Fruit fly (Drosophila melanogaster) whole organism, embryonic: ENCODE measurements around the gene AANATL7.

ENCODE experiments used
- Ada2b ChIP-seq: fragments of 200-800 bp; sonication (Bioruptor generic); IDR thresholded peaks from 2 replicates; pipeline ENCODE4 v1.3.6; 2022; ENCODE audit warnings: missing biosample characterization, missing genetic modification characterization
- Antp ChIP-seq: fragments of 200-800 bp; sonication (Bioruptor generic); optimal IDR thresholded peaks from 3 replicates; lab custom pipeline; 2016; ENCODE audit warnings: missing biosample characterization, missing genetic modification characterization
- Atf-2 ChIP-seq: fragments of 200-800 bp; sonication (Bioruptor generic); optimal IDR thresholded peaks from 2 replicates; lab custom pipeline; 2016; ENCODE audit warnings: missing biosample characterization, missing genetic modification characterization
- CG10431 ChIP-seq: fragments of 200-800 bp; sonication (Bioruptor generic); optimal IDR thresholded peaks from 3 replicates; lab custom pipeline; 2018; ENCODE audit warnings: missing biosample characterization, mild to moderate bottlenecking, missing genetic modification characterization
- CG13424 ChIP-seq: fragments of 200-800 bp; sonication (Bioruptor generic); optimal IDR thresholded peaks from 2 replicates; lab custom pipeline; 2019; ENCODE audit warnings: missing biosample characterization, mild to moderate bottlenecking, missing genetic modification characterization, moderate library complexity
- CG14667 ChIP-seq: fragments of 200-800 bp; sonication (Bioruptor generic); IDR thresholded peaks from 2 replicates; pipeline ENCODE4 v1.3.6; 2022; ENCODE audit warnings: missing biosample characterization, missing genetic modification characterization
- CG15011 ChIP-seq: fragments of 200-800 bp; sonication (Bioruptor generic); optimal IDR thresholded peaks from 3 replicates; lab custom pipeline; 2018; ENCODE audit warnings: missing biosample characterization, mild to moderate bottlenecking, missing genetic modification characterization
- CG15696 ChIP-seq: fragments of 200-800 bp; sonication (Bioruptor generic); optimal IDR thresholded peaks from 2 replicates; lab custom pipeline; 2019; ENCODE audit warnings: missing biosample characterization, mild to moderate bottlenecking, missing genetic modification characterization, moderate library complexity
- CG1603 ChIP-seq: fragments of 200-800 bp; sonication (Bioruptor generic); optimal IDR thresholded peaks from 2 replicates; lab custom pipeline; 2019; ENCODE audit warnings: missing biosample characterization, mild to moderate bottlenecking, missing genetic modification characterization, moderate library complexity
- CG16815 ChIP-seq: fragments of 200-800 bp; sonication (Bioruptor generic); optimal IDR thresholded peaks from 3 replicates; lab custom pipeline; 2017; ENCODE audit warnings: missing biosample characterization, mild to moderate bottlenecking, missing genetic modification characterization
- CG1832 ChIP-seq: fragments of 200-800 bp; sonication (Bioruptor generic); optimal IDR thresholded peaks from 2 replicates; lab custom pipeline; 2017; ENCODE audit warnings: missing biosample characterization, mild to moderate bottlenecking, missing genetic modification characterization, inconsistent platforms
- CG2712 ChIP-seq: fragments of 200-800 bp; optimal IDR thresholded peaks from 3 replicates; lab custom pipeline; 2019; ENCODE audit warnings: missing biosample characterization, mild to moderate bottlenecking, missing genetic modification characterization, moderate library complexity
- CG31365 ChIP-seq: fragments of 200-800 bp; sonication (Bioruptor generic); optimal IDR thresholded peaks from 2 replicates; lab custom pipeline; 2018; ENCODE audit warnings: missing biosample characterization, mild to moderate bottlenecking, missing genetic modification characterization
- CG32767 ChIP-seq: fragments of 200-800 bp; sonication (Bioruptor generic); IDR thresholded peaks from 2 replicates; pipeline ENCODE4 v1.3.6; 2022; ENCODE audit warnings: missing biosample characterization, missing genetic modification characterization
- CG3281 ChIP-seq: fragments of 200-800 bp; sonication (Bioruptor generic); optimal IDR thresholded peaks from 3 replicates; lab custom pipeline; 2017; ENCODE audit warnings: missing biosample characterization, mild to moderate bottlenecking, missing genetic modification characterization
- CG6272 ChIP-seq: fragments of 200-800 bp; sonication (Bioruptor generic); IDR thresholded peaks from 2 replicates; pipeline ENCODE4 v1.3.6; 2022; ENCODE audit warnings: missing biosample characterization, missing genetic modification characterization
- CG6689 ChIP-seq: fragments of 200-800 bp; sonication (Bioruptor generic); IDR thresholded peaks from 2 replicates; pipeline ENCODE4 v1.3.6; 2022; ENCODE audit warnings: missing biosample characterization, missing genetic modification characterization
- CG7928 ChIP-seq: fragments of 200-800 bp; sonication (Bioruptor generic); optimal IDR thresholded peaks from 2 replicates; lab custom pipeline; 2017; ENCODE audit warnings: missing biosample characterization, mild to moderate bottlenecking, missing genetic modification characterization
- CG8281 ChIP-seq: fragments of 200-800 bp; sonication (Bioruptor generic); optimal IDR thresholded peaks from 2 replicates; lab custom pipeline; 2018; ENCODE audit warnings: missing biosample characterization, mild to moderate bottlenecking, missing genetic modification characterization, moderate library complexity
- CG8290 ChIP-seq, 3 experiments: fragments of 200-800 bp; sonication (Bioruptor generic); optimal IDR thresholded peaks; 2 replicates each; lab custom pipeline; 2016 to 2019; ENCODE audit warnings: missing biosample characterization in 3 of 3, missing genetic modification characterization in 3 of 3, mild to moderate bottlenecking in 2 of 3, moderate library complexity in 1 of 3
- CG8388 ChIP-seq: fragments of 200-800 bp; sonication (Bioruptor generic); optimal IDR thresholded peaks from 2 replicates; lab custom pipeline; 2019; ENCODE audit warnings: missing biosample characterization, mild to moderate bottlenecking, missing genetic modification characterization, moderate library complexity
- CG9727 ChIP-seq: fragments of 200-800 bp; sonication (Bioruptor generic); optimal IDR thresholded peaks from 3 replicates; lab custom pipeline; 2017; ENCODE audit warnings: missing biosample characterization, mild to moderate bottlenecking, missing genetic modification characterization
- D19A ChIP-seq: fragments of 200-800 bp; optimal IDR thresholded peaks from 3 replicates; lab custom pipeline; 2019; ENCODE audit warnings: missing biosample characterization, mild to moderate bottlenecking, missing genetic modification characterization, moderate library complexity
- D19B ChIP-seq: fragments of 200-800 bp; sonication (Bioruptor generic); optimal IDR thresholded peaks from 2 replicates; lab custom pipeline; 2017; ENCODE audit warnings: missing biosample characterization, mild to moderate bottlenecking, missing genetic modification characterization
- Dll ChIP-seq: fragments of 200-800 bp; sonication (Bioruptor generic); IDR thresholded peaks from 4 replicates; pipeline ENCODE4 v1.3.6; 2022; ENCODE audit warnings: missing biosample characterization, missing genetic modification characterization; ENCODE audit not compliant: partially characterized antibody
- Doc2 ChIP-seq: fragments of 200-800 bp; sonication (Bioruptor generic); IDR thresholded peaks from 2 replicates; pipeline ENCODE4 v1.3.6; 2022; ENCODE audit warnings: missing biosample characterization, missing genetic modification characterization
- Ets97D ChIP-seq: fragments of 200-800 bp; sonication (Bioruptor generic); optimal IDR thresholded peaks from 3 replicates; lab custom pipeline; 2016; ENCODE audit warnings: missing biosample characterization, missing genetic modification characterization
- HLH54F ChIP-seq: fragments of 200-800 bp; sonication (Bioruptor generic); optimal IDR thresholded peaks from 3 replicates; lab custom pipeline; 2016; ENCODE audit warnings: missing biosample characterization, missing genetic modification characterization
- Med ChIP-seq: fragments of 200-800 bp; sonication (Bioruptor generic); peaks from one replicate; lab custom pipeline; 2016; ENCODE audit warnings: missing biosample characterization, missing genetic modification characterization, mild to moderate bottlenecking, inconsistent platforms, moderate library complexity
- Neu2 ChIP-seq: fragments of 200-800 bp; sonication (Bioruptor generic); optimal IDR thresholded peaks from 3 replicates; lab custom pipeline; 2016; ENCODE audit warnings: missing biosample characterization, missing genetic modification characterization, borderline replicate concordance
- Sin3A ChIP-seq: fragments of >200 bp; optimal IDR thresholded peaks from 2 replicates; lab custom pipeline; 2018
- Vsx1 ChIP-seq: fragments of 200-800 bp; sonication (Bioruptor generic); optimal IDR thresholded peaks from 2 replicates; lab custom pipeline; 2017; ENCODE audit warnings: missing biosample characterization, mild to moderate bottlenecking, missing genetic modification characterization, missing genetic modification reagents
- Xrp1 ChIP-seq: fragments of 200-800 bp; sonication (Bioruptor generic); IDR thresholded peaks from 2 replicates; pipeline ENCODE4 v1.3.6; 2022; ENCODE audit warnings: missing biosample characterization, missing genetic modification characterization
- az2 ChIP-seq: fragments of 200-800 bp; sonication (Bioruptor generic); optimal IDR thresholded peaks from 3 replicates; lab custom pipeline; 2016; ENCODE audit warnings: missing biosample characterization, missing genetic modification characterization
- crc ChIP-seq: fragments of 200-800 bp; sonication (Bioruptor generic); optimal IDR thresholded peaks from 2 replicates; lab custom pipeline; 2016; ENCODE audit warnings: missing biosample characterization, missing genetic modification characterization
- dati ChIP-seq: fragments of 200-800 bp; sonication (Bioruptor generic); IDR thresholded peaks from 2 replicates; pipeline ENCODE4 v1.3.6; 2022; ENCODE audit warnings: missing biosample characterization, missing genetic modification characterization
- dm ChIP-seq: fragments of 200-800 bp; sonication (Bioruptor generic); optimal IDR thresholded peaks from 3 replicates; lab custom pipeline; 2016; ENCODE audit warnings: missing biosample characterization, missing genetic modification characterization
- dysf ChIP-seq: fragments of 200-800 bp; sonication (Bioruptor generic); IDR thresholded peaks from 3 replicates; pipeline ENCODE4 v1.3.6; 2022; ENCODE audit warnings: missing biosample characterization, missing genetic modification characterization
- fd96Cb ChIP-seq: fragments of 200-800 bp; sonication (Bioruptor generic); optimal IDR thresholded peaks from 2 replicates; lab custom pipeline; 2018; ENCODE audit warnings: missing biosample characterization, mild to moderate bottlenecking, missing genetic modification characterization, moderate library complexity
- gfzf ChIP-seq: fragments of 200-800 bp; sonication (Bioruptor generic); optimal IDR thresholded peaks from 2 replicates; lab custom pipeline; 2016; ENCODE audit warnings: missing biosample characterization, mild to moderate bottlenecking, missing genetic modification characterization, moderate library complexity
- hb ChIP-seq: fragments of 200-800 bp; sonication (Bioruptor generic); IDR thresholded peaks from 3 replicates; pipeline ENCODE4 v1.3.6; 2022; ENCODE audit warnings: missing biosample characterization, missing genetic modification characterization; ENCODE audit not compliant: partially characterized antibody
- peb ChIP-seq: fragments of 200-800 bp; sonication (Bioruptor generic); IDR thresholded peaks from 2 replicates; pipeline ENCODE4 v1.3.6; 2022; ENCODE audit warnings: missing biosample characterization, missing genetic modification characterization
- sens-2 ChIP-seq: fragments of 200-800 bp; sonication (Bioruptor generic); IDR thresholded peaks from 2 replicates; pipeline ENCODE4 v1.3.6; 2022; ENCODE audit warnings: missing biosample characterization, missing genetic modification characterization
- stwl ChIP-seq: fragments of 200-800 bp; sonication (Bioruptor generic); optimal IDR thresholded peaks from 3 replicates; lab custom pipeline; 2018; ENCODE audit warnings: missing biosample characterization, mild to moderate bottlenecking, missing genetic modification characterization, moderate library complexity
- tin ChIP-seq: fragments of 200-800 bp; sonication (Bioruptor generic); optimal IDR thresholded peaks from 3 replicates; lab custom pipeline; 2016; ENCODE audit warnings: missing biosample characterization, missing genetic modification characterization
- trh ChIP-seq: fragments of 200-800 bp; sonication (Bioruptor generic); optimal IDR thresholded peaks from 2 replicates; lab custom pipeline; 2016; ENCODE audit warnings: missing biosample characterization, missing genetic modification characterization
- wdn ChIP-seq: fragments of 200-800 bp; sonication (Bioruptor generic); IDR thresholded peaks from 2 replicates; pipeline ENCODE4 v1.3.6; 2022; ENCODE audit warnings: missing biosample characterization, missing genetic modification characterization
- zf30C ChIP-seq: fragments of 200-800 bp; sonication (Bioruptor generic); optimal IDR thresholded peaks from 3 replicates; lab custom pipeline; 2018; ENCODE audit warnings: missing biosample characterization, mild to moderate bottlenecking, missing genetic modification characterization

The AANATL7 gene

dm6 chrX:2588415-2589411 is 8.0 kb downstream of the AANATL7 start, which contains the start of gene egh (continued):
- TF ChIP-seq Xrp1 (0 out of 2 replicates have a peak, but pooled peaks have one; percentile 13), hb (no peak), tin (GFP tag; lab: Kevin White, UChicago) (no peak), CG8281 (tag; lab: Kevin White, UChicago) (no peak), dysf (0 out of 3 replicates have a peak, but pooled peaks have one; percentile 17), gfzf (GFP tag; lab: Kevin White, UChicago) (peak; percentile 95), CG15696 (no peak), CG13424 (tag; lab: Kevin White, UChicago) (no peak), CG6689 (GFP tag; lab: Robert Waterston, UW) (peak; percentile 39; the same call in 1 of the 2 replicates), crc (GFP tag; lab: Kevin White, UChicago) (no peak), CG2712 (tag; lab: Kevin White, UChicago) (no peak), D19B (GFP tag; lab: Kevin White, UChicago) (no peak), CG31365 (tag; lab: Kevin White, UChicago) (no peak), dati (no peak), dm (GFP tag; lab: Kevin White, UChicago) (peak; percentile 20), Dll (GFP tag; lab: Robert Waterston, UW) (no peak), Doc2 (GFP tag; lab: Robert Waterston, UW) (no peak), CG32767 (GFP tag; lab: Robert Waterston, UW) (peak; percentile 58), Neu2 (GFP tag; lab: Kevin White, UChicago) (no peak), sens-2 (GFP tag; lab: Robert Waterston, UW) (no peak), CG9727 (peak; percentile 40), Med (peak; percentile 82), CG8388 (GFP tag; lab: Kevin White, UChicago) (no peak), fd96Cb (tag; lab: Kevin White, UChicago) (no peak), CG14667 (GFP tag; lab: Robert Waterston, UW) (0 out of 2 replicates have a peak, but pooled peaks have one; percentile 31), D19A (tag; lab: Kevin White, UChicago) (peak; percentile 32), CG8290 (GFP tag; optimal IDR thresholded peaks at IDR 0.05; lab: Kevin White, UChicago) (no peak), CG8290 (tag; optimal IDR thresholded peaks at IDR 0.05; lab: Kevin White, UChicago) (peak in 1 of 2 experiments; percentile 24), CG16815 (no peak), CG1603 (tag; lab: Kevin White, UChicago) (peak; percentile 63), trh (no peak), peb (GFP tag; lab: Robert Waterston, UW) (no peak), HLH54F (GFP tag; lab: Kevin White, UChicago) (peak; percentile 24), CG1832 (GFP tag; lab: Kevin White, UChicago) (no peak), zf30C (GFP tag; lab: Kevin White, UChicago) (no peak), CG15011 (GFP tag; lab: Kevin White, UChicago) (no peak), az2 (GFP tag; lab: Kevin White, UChicago) (no peak), Sin3A (lab: Kevin White, UChicago) (peak; percentile 43), Vsx1 (GFP tag; lab: Kevin White, UChicago) (no peak), Atf-2 (GFP tag; lab: Kevin White, UChicago) (no peak), Antp (no peak), CG7928 (GFP tag; lab: Kevin White, UChicago) (no peak), stwl (peak; percentile 52), Ets97D (GFP tag; lab: Kevin White, UChicago) (peak; percentile 69), CG6272 (GFP tag; lab: Robert Waterston, UW) (no peak), CG3281 (GFP tag; lab: Kevin White, UChicago) (no peak), Ada2b (peak; percentile 17; the same call in 1 of the 2 replicates), CG10431 (no peak), wdn (GFP tag; lab: Robert Waterston, UW) (peak; percentile 12; the same call in 1 of the 2 replicates)
